Worm (Caenorhabditis elegans) whole organism, L1 larva: ENCODE measurements around the gene Y47D3A.13.

Experiments used
- alr-1 ChIP-seq: fragments of 200-800 bp; sonication (Bioruptor generic); optimal IDR thresholded peaks from 2 replicates; lab custom pipeline; 2018; ENCODE audit warnings: borderline replicate concordance, mild to moderate bottlenecking, missing genetic modification characterization, missing compliant biosample characterization
- dpl-1 ChIP-seq, 3 experiments: fragments of 150-350 bp in 2 of 3; sonication (generic microtip) in 1 of 3; optimal IDR thresholded peaks; 2 replicates each; lab custom pipeline; 2014 to 2017; ENCODE audit warnings: missing biosample characterization in 3 of 3, missing genetic modification characterization in 3 of 3, missing genetic modification reagents in 3 of 3
- elt-2 ChIP-seq: sonication (generic microtip); optimal IDR thresholded peaks from 2 replicates; lab custom pipeline; 2016; ENCODE audit warnings: missing genetic modification characterization, mild to moderate bottlenecking, inconsistent platforms, missing compliant biosample characterization, missing genetic modification reagents
- fkh-4 ChIP-seq: sonication (generic microtip); optimal IDR thresholded peaks from 2 replicates; lab custom pipeline; 2016; ENCODE audit warnings: missing compliant biosample characterization, missing genetic modification characterization, borderline replicate concordance
- mep-1 ChIP-seq: fragments of 150-350 bp; optimal IDR thresholded peaks from 2 replicates; lab custom pipeline; 2014; ENCODE audit warnings: missing biosample characterization, missing genetic modification characterization
- nhr-12 ChIP-seq: sonication (generic microtip); optimal IDR thresholded peaks from 2 replicates; lab custom pipeline; 2017; ENCODE audit warnings: missing biosample characterization, missing genetic modification characterization
- nhr-237 ChIP-seq: fragments of 150-350 bp; optimal IDR thresholded peaks from 2 replicates; lab custom pipeline; 2014; ENCODE audit warnings: missing biosample characterization, missing genetic modification characterization
- nhr-47 ChIP-seq: sonication (generic microtip); optimal IDR thresholded peaks from 2 replicates; lab custom pipeline; 2016; ENCODE audit warnings: mild to moderate bottlenecking, missing genetic modification characterization, moderate library complexity, missing compliant biosample characterization
- nhr-85 ChIP-seq: sonication (generic microtip); peaks from one replicate; lab custom pipeline; 2016; ENCODE audit warnings: missing genetic modification characterization, inconsistent platforms, missing compliant biosample characterization
- pag-3 ChIP-seq: sonication (generic microtip); optimal IDR thresholded peaks from 2 replicates; lab custom pipeline; 2017; ENCODE audit warnings: missing genetic modification characterization, mild to moderate bottlenecking, missing compliant biosample characterization, antibody characterized with exemption, borderline replicate concordance; ENCODE audit not compliant: insufficient read depth
- unc-62 ChIP-seq: fragments of 150-350 bp; optimal IDR thresholded peaks from 2 replicates; lab custom pipeline; 2014; ENCODE audit warnings: missing biosample characterization, missing genetic modification reagents, missing genetic modification characterization
- unc-86 ChIP-seq: sonication (generic microtip); optimal IDR thresholded peaks from 2 replicates; lab custom pipeline; 2016; ENCODE audit warnings: missing genetic modification characterization, missing compliant biosample characterization
- ztf-4 ChIP-seq: fragments of 150-350 bp; optimal IDR thresholded peaks from 2 replicates; lab custom pipeline; 2014; ENCODE audit warnings: missing biosample characterization, missing genetic modification characterization

ce11 chrIII:11218150-11218841, 5.6 kb downstream of the Y47D3A.13 start, which contains the start of the genes tbx-34 and wht-8:
- TF ChIP-seq dpl-1 (GFP tag; optimal IDR thresholded peaks at IDR 0.05; lab: Kevin White, UChicago) (no peak), pag-3 (tag; lab: Kevin White, UChicago) (no peak), mep-1 (tag; lab: Kevin White, UChicago) (no peak), elt-2 (no peak), fkh-4 (tag; lab: Kevin White, UChicago) (no peak), nhr-47 (tag; lab: Kevin White, UChicago) (no peak), ztf-4 (tag; lab: Kevin White, UChicago) (no peak), nhr-237 (tag; lab: Kevin White, UChicago) (no peak), alr-1 (tag; lab: Kevin White, UChicago) (no peak), unc-62 (GFP tag; lab: Kevin White, UChicago) (no peak), nhr-12 (tag; lab: Kevin White, UChicago) (no peak), nhr-85 (no peak), unc-86 (no peak)
